Worm (Caenorhabditis elegans) whole organism, L4/young adult: ENCODE results near the gene str-33.

ENCODE experiments used
- W03F9.2 ChIP-seq: fragments of 150-350 bp; optimal IDR thresholded peaks from 2 replicates; lab custom pipeline; 2014; ENCODE audit warnings: missing biosample characterization, missing genetic modification characterization
- dao-5 ChIP-seq: sonication (generic microtip); optimal IDR thresholded peaks from 2 replicates; lab custom pipeline; 2016; ENCODE audit warnings: missing genotype, missing genetic modification characterization, moderate library complexity, missing compliant biosample characterization
- him-1 ChIP-seq: sonication (generic microtip); optimal IDR thresholded peaks from 2 replicates; lab custom pipeline; 2016; ENCODE audit warnings: missing genotype, missing genetic modification reagents, missing genetic modification characterization, missing compliant biosample characterization

Gene str-33

DNA sequence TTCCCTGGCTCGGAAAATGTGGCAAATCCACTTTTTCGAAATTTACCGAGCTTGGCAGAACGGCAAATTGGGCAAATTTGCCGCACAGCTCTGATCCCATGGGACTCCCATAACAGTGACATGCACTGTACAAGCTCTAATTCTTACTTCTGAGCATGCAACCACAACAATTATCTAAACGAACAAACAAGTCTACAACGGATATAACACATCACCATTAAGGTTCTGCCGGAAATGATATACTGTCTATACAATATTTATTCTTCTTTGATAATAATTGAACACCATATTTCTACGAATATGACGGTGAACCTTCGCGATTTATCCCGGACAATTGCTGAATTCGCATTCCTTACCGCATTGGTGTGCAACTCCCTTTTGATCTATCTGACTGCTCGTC is at the start of gene str-33:
TSS of gene str-33 (plus strand) at position 301 of the 400 bp plus-strand sequence.
- TF ChIP-seq him-1 (tag; lab: Kevin White, UChicago) (no peak), dao-5 (tag; lab: Kevin White, UChicago) (no peak), W03F9.2 (tag; lab: Kevin White, UChicago) (no peak)

ce11 chrV:2683497-2683896 is 44.8 kb upstream of the str-33 start:
- TF ChIP-seq W03F9.2 (tag; lab: Kevin White, UChicago): no peak
- no peak for TF ChIP-seq dao-5 (tag; lab: Kevin White, UChicago)
- no peak for TF ChIP-seq him-1 (tag; lab: Kevin White, UChicago)

DNA sequence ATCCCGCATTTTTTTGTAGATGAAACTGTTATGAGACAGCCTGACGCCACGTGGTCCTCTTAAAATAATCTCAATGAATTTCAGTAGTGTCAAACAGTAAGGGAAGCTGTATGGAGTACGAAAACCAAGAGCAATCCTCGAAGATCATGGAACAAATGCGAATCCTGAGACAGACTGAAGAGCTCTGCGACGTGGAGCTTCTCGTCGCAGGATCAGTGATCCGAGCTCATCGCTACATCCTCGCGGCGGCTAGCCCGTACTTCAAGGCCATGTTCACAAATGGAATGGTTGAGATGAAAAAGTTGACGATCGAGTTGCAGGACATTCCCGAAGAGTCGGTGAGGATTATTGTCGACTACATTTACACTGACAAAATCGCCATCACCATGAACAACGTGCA is 44.1 kb upstream of the str-33 start:
- TF ChIP-seq him-1 (tag; lab: Kevin White, UChicago) (no peak), dao-5 (tag; lab: Kevin White, UChicago) (no peak), W03F9.2 (tag; lab: Kevin White, UChicago) (no peak)

- TF ChIP-seq W03F9.2 (tag; lab: Kevin White, UChicago) (no peak), dao-5 (tag; lab: Kevin White, UChicago) (no peak), him-1 (tag; lab: Kevin White, UChicago) (no peak)
These were observed 39.8 kb upstream of the str-33 start for ce11 chrV:2688562-2688961.

- TF ChIP-seq dao-5 (tag; lab: Kevin White, UChicago) (no peak), him-1 (tag; lab: Kevin White, UChicago) (no peak), W03F9.2 (tag; lab: Kevin White, UChicago) (no peak)
These were observed 37.9 kb upstream of the str-33 start for ce11 chrV:2690478-2690877.

DNA sequence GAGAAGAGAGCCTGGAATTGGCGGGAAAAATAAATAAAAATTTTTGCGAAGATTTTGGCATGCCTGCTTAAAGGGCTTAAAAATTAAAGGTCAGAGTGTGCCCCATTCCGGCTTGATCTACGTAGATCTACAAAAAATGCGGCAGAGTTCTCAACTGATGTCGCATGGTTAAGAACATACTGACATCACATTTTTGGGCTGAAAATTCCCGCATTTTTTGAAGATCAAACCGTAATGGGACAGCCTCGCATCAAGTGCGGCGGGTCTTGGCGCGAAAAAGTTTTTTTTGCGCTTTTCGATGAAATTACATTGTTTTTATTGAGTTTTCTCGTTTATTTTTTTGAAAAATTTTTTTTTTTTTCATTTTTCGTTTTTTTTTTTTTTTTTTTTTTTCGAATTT is 37.4 kb upstream of the str-33 start:
- TF ChIP-seq W03F9.2 (tag; lab: Kevin White, UChicago) (no peak), him-1 (tag; lab: Kevin White, UChicago) (no peak), dao-5 (tag; lab: Kevin White, UChicago) (no peak)

DNA sequence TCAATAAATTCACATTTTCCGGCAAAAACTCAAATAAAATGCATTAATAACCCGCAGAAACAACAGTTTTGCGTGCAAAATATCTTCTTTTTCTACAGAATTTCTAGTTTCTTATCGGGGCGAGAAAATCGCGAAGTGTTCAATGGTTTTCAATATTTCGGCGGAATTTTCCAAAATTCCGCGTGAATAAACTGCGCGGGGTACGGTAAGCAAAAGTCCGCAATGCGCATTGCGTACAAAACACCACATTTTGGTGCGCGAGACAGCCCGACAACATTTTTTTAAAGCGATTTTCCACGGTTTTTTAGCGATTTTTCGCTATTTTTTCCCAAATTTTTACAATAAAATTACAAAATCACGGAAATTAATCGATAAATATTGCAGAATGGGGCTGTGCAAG is 33.9 kb upstream of the str-33 start, which contains the start of gene Y45G12B.2:
TSS of gene Y45G12B.2 (plus strand) at position 383 of the 400 bp plus-strand sequence.
- peak; percentile 43 for TF ChIP-seq W03F9.2 (tag; lab: Kevin White, UChicago)
- TF ChIP-seq dao-5 (tag; lab: Kevin White, UChicago): no peak
- no peak for TF ChIP-seq him-1 (tag; lab: Kevin White, UChicago)

- TF ChIP-seq W03F9.2 (tag; lab: Kevin White, UChicago): no peak
- TF ChIP-seq him-1 (tag; lab: Kevin White, UChicago): no peak
- TF ChIP-seq dao-5 (tag; lab: Kevin White, UChicago): no peak
These were observed 32.4 kb upstream of the str-33 start, which contains the start of gene Y45G12B.3 for ce11 chrV:2695935-2696334. Gene Y45G12B.3, minus strand, starts transcription at chrV:2696254.

DNA sequence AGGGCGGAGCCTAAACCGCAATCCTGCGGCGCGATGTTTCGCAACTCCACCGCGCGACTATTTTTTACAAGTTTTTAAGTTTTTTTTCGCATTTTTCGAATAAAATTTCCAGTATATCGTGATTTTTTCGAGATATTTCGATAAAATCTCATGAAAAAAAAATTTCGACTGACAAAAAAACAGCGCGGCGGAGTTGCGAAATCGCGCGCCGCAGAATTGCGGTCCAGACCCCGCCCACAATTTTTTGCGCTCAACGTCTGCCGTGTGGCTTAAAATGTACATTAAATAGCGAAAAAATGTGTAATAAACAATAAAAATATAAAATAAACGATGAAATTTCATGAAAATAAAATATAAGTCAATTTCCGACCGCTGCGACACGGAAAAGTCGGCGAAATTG is 30.6 kb upstream of the str-33 start:
- no peak for TF ChIP-seq W03F9.2 (tag; lab: Kevin White, UChicago)
- no peak for TF ChIP-seq dao-5 (tag; lab: Kevin White, UChicago)
- no peak for TF ChIP-seq him-1 (tag; lab: Kevin White, UChicago)

- TF ChIP-seq W03F9.2 (tag; lab: Kevin White, UChicago) (no peak), dao-5 (tag; lab: Kevin White, UChicago) (no peak), him-1 (tag; lab: Kevin White, UChicago) (no peak)
These were observed 29.5 kb upstream of the str-33 start, which contains the start of gene nuo-5 for ce11 chrV:2698826-2699225. Gene nuo-5, plus strand, starts transcription at chrV:2698972.

DNA sequence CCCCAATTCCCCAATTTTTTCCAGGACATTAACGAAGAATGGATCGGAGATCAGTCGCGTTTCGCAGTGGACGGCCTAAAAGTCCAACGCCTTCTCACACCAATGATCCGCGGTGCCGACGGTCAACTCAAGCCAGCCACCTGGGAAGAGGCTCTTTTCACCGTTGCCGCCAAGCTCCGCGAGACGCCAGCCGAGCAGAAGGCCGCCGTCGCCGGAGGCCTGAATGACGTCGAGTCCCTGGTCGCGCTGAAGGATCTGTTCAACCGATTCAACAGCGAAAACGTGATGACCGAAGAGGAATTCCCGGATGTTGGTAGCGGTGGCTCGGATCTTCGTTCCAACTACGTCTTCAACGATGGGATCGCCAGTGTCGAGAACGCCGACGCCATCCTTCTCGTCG is 25.5 kb upstream of the str-33 start:
- TF ChIP-seq him-1 (tag; lab: Kevin White, UChicago) (no peak), W03F9.2 (tag; lab: Kevin White, UChicago) (no peak), dao-5 (tag; lab: Kevin White, UChicago) (no peak)

ce11 chrV:2703299-2703698 is 25.0 kb upstream of the str-33 start:
- TF ChIP-seq him-1 (tag; lab: Kevin White, UChicago): no peak
- no peak for TF ChIP-seq W03F9.2 (tag; lab: Kevin White, UChicago)

- TF ChIP-seq dao-5 (tag; lab: Kevin White, UChicago) (no peak), W03F9.2 (tag; lab: Kevin White, UChicago) (no peak), him-1 (tag; lab: Kevin White, UChicago) (no peak)
These were observed 22.0 kb upstream of the str-33 start for ce11 chrV:2706379-2706778.

DNA sequence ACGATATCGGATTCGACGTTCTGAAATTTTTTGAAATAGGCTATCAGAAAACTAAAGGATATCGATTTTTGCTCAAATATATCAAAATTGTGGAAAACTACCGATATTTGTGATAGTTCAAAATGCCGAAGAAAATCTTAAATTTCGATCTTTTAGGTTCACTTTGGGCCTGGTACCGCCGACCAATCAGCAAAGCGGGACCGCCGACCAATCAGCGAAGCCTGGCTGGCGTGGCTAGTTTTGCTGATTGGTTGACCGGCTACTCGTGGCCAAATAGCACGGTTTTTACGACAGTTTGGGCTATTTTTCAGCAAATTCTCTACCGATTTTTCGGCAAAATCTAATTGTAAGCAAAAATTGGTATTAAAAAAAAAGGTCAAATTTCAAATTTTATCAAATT is 18.1 kb upstream of the str-33 start:
- TF ChIP-seq dao-5 (tag; lab: Kevin White, UChicago): no peak
- no peak for TF ChIP-seq him-1 (tag; lab: Kevin White, UChicago)
- no peak for TF ChIP-seq W03F9.2 (tag; lab: Kevin White, UChicago)
